Worm (Caenorhabditis elegans): ENCODE results near the gene mig-21.

mig-21 gene

DNA sequence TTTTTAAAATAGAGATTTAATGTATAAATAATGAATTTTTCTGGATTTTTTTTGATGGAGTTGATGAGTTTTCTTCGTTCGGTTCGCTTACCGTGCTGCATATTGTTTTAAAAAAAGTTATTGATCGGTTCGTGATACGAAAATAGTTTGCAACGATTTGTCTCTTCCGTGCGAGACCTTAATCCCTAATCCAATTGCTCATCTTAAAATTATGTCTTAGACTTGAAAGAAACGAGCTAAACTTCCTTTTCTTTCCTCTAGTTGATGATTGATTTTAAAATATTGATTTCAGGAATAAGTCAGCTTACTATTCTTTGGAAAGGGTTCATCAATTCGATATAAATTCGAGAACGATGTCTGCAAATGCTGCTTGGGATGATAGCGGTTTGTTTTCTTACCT is 30.2 kb upstream of the mig-21 start, which contains the start of gene C28H8.3:
TSS of gene C28H8.3 (plus strand) at position 293 of the 400 bp plus-strand sequence.
- no peak for TF ChIP-seq elt-4 (tag; optimal IDR thresholded peaks at IDR 0.05)
- TF ChIP-seq C38D4.7 (GFP tag; optimal IDR thresholded peaks at IDR 0.05), result no peak
- no peak for TF ChIP-seq elt-2 (tag; optimal IDR thresholded peaks at IDR 0.05)
- no peak for TF ChIP-seq pha-2 (tag; optimal IDR thresholded peaks at IDR 0.05)
- TF ChIP-seq che-1 (tag; optimal IDR thresholded peaks at IDR 0.05), result no peak
- TF ChIP-seq nhr-232 (tag; optimal IDR thresholded peaks at IDR 0.05), result no peak
- no peak for TF ChIP-seq fax-1 (tag; optimal IDR thresholded peaks at IDR 0.05)

DNA sequence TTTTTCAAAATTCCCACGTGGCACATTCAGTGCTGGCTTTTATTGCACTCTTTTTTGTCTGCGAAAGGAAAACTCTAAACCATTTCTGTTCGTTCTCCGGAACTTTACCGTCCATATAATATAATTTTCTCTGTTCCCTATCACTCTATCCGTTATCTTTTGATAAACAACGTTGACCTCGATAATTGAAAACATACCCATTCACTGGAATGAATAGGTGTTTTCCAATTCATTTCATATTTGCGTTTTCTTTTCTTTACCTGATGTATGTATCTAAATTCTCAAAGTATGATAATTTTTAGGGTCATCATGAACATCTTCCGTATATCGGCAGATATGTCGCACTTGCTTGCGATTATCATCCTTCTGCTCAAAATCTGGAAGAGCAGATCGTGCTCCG is 28.6 kb upstream of the mig-21 start, which contains the start of gene erd-2.2:
TSS of gene erd-2.2 (plus strand) at position 301 of the 400 bp plus-strand sequence.
- TF ChIP-seq C38D4.7 (GFP tag; optimal IDR thresholded peaks at IDR 0.05), result no peak
- no peak for TF ChIP-seq K02D7.2 (tag; optimal IDR thresholded peaks at IDR 0.05)

DNA sequence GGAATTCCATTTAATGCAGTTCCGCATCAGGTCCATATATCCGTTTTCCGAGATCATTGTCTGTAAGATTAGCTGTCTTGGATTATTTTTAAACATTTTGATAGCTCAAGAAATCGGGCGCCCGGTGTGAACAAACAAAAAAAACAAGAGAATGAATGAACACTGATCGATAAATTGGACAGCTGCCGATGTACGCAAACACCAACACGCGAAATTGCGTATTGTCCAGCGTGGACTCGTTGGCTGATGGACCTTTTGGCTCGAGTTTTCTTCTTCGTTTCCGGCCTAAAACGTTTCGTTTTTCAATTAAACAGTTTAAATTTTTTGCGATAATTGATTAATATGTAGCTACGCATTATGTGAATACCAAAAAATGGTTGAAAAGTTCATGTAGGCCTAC is 27.9 kb upstream of the mig-21 start, which contains the start of gene dpff-1:
TSS of gene dpff-1 (minus strand) at position 288 of the 400 bp plus-strand sequence.
- TF ChIP-seq ceh-34 (tag; optimal IDR thresholded peaks at IDR 0.05), result no peak
- peak; percentile 85 for TF ChIP-seq ceh-48 (tag; optimal IDR thresholded peaks at IDR 0.05)
- no peak for TF ChIP-seq ceh-14 (tag; optimal IDR thresholded peaks at IDR 0.05)
- no peak for TF ChIP-seq madf-2 (tag; optimal IDR thresholded peaks at IDR 0.05)
- no peak for TF ChIP-seq dmd-4 (tag; optimal IDR thresholded peaks at IDR 0.05; ENCODE audit: borderline replicate concordance)

DNA sequence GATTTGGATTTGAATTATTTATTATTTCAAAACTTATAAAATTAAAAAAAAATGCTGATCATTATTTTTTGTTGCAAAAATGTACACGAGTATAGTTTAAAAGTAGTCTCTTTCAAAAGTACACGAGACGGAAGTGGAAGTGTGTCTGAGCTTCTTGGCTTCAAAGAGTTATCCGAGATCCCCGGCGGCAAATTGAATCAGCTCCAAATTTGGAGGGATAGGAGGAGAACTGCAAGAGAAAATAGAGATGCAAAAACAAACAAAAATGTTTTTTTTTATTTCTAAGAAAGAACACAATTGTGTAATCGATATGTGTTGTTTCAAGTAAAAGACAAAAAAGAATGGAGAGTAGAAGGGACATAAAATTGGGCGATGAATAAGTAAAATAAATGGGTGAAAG is 24.4 kb upstream of the mig-21 start:
- no peak for TF ChIP-seq pha-4 (tag; optimal IDR thresholded peaks at IDR 0.05)
- TF ChIP-seq unc-42 (tag; optimal IDR thresholded peaks at IDR 0.05), result peak; percentile 80

DNA sequence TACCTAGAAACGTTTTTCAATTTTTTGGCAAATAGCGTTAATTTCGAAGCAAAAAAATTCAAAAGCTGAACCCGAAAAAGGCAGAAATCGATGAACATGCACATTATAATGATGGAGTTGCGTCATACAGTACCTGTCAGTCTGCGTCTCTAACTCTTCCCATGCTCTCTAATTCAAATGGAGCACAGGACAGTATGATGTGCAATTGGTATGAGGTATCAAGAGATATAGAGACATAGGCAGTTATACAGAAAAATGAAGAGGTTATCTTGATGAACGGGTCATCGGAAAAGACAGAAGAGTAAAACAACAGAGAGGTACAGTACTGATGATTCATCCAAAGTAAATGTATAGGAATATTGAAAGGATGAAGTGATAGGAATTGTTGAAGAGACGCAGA is 22.5 kb upstream of the mig-21 start:
- TF ChIP-seq nhr-11 (tag; optimal IDR thresholded peaks at IDR 0.05) (no peak), pat-9 (tag; optimal IDR thresholded peaks at IDR 0.05) (no peak), hlh-30 (tag; optimal IDR thresholded peaks at IDR 0.05; ENCODE audit: insufficient read depth) (peak; percentile 39), lin-11 (tag; optimal IDR thresholded peaks at IDR 0.05) (no peak), unc-55 (GFP tag; optimal IDR thresholded peaks at IDR 0.05) (peak; percentile 8)

DNA sequence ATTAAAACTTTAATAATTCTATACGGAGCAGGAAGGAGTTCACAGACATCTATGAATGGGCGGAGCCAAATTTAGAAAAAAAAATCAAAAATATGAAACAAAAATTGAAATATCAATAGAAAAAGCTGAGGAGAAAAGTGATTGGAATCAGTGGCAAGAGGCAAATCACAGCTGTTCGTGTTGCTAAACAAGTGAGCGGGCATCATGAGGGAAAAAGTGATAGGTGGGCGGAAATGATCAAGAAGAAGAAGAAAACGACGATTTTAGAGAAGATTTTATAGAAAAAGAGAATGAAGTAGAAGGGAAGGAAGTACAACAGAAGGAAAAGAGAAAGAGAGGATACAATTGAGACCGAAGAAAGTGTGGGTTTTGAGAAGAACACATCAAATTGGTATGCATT is 20.5 kb upstream of the mig-21 start:
- TF ChIP-seq che-1 (tag; optimal IDR thresholded peaks at IDR 0.05) (no peak), ahr-1 (tag; optimal IDR thresholded peaks at IDR 0.05) (no peak), elt-4 (tag; optimal IDR thresholded peaks at IDR 0.05) (no peak), ceh-22 (tag; optimal IDR thresholded peaks at IDR 0.05) (no peak), ceh-9 (tag; optimal IDR thresholded peaks at IDR 0.05) (no peak), ceh-18 (tag; optimal IDR thresholded peaks at IDR 0.05) (peak; percentile 27), pag-3 (tag; optimal IDR thresholded peaks at IDR 0.05; ENCODE audit: borderline replicate concordance) (no peak)

DNA sequence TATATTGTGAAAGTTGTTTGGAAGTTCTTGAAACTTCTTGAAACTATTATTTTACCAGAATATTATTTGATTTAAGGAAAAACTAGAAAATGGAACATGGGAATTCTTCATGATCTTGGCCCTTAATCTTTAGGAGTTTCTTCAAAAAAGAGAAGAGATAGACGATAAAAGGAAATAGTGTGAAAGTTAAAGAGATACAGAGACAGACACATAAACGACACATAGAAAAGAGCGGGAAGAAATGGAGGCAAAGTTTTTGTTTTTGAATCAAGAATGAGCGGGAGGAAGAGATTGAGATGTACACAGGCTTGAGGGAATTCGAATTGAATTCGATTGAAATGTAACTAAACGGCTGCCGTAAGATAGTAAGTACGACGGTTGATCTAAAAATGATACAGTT is 19.3 kb upstream of the mig-21 start:
- TF ChIP-seq elt-4 (tag; optimal IDR thresholded peaks at IDR 0.05), result no peak
- no peak for TF ChIP-seq pat-9 (tag; optimal IDR thresholded peaks at IDR 0.05)
- no peak for TF ChIP-seq ceh-24 (tag; optimal IDR thresholded peaks at IDR 0.05)
- TF ChIP-seq K02D7.2 (tag; optimal IDR thresholded peaks at IDR 0.05), result no peak
- no peak for TF ChIP-seq ceh-9 (tag; optimal IDR thresholded peaks at IDR 0.05)
- no peak for TF ChIP-seq ahr-1 (tag; optimal IDR thresholded peaks at IDR 0.05)
- TF ChIP-seq ttx-3 (tag; optimal IDR thresholded peaks at IDR 0.05), result no peak
- no peak for TF ChIP-seq ceh-2 (tag; optimal IDR thresholded peaks at IDR 0.05)
- TF ChIP-seq pag-3 (tag; optimal IDR thresholded peaks at IDR 0.05; ENCODE audit: borderline replicate concordance), result no peak
- no peak for TF ChIP-seq pha-4 (tag; optimal IDR thresholded peaks at IDR 0.05)
- no peak for TF ChIP-seq Y22D7AL.16 (tag; optimal IDR thresholded peaks at IDR 0.05)
- TF ChIP-seq C38D4.7 (GFP tag; optimal IDR thresholded peaks at IDR 0.05), result no peak
- no peak for TF ChIP-seq rnt-1 (tag; optimal IDR thresholded peaks at IDR 0.05)
- TF ChIP-seq ref-2 (tag; optimal IDR thresholded peaks at IDR 0.05), result no peak
- no peak for TF ChIP-seq ceh-30 (tag; optimal IDR thresholded peaks at IDR 0.05)
- no peak for TF ChIP-seq ets-4 (tag; optimal IDR thresholded peaks at IDR 0.05)
- no peak for TF ChIP-seq tbx-2 (tag; optimal IDR thresholded peaks at IDR 0.05)
- TF ChIP-seq K09A11.1 (tag; optimal IDR thresholded peaks at IDR 0.05; ENCODE audit: insufficient read depth), result no peak
- TF ChIP-seq pqm-1 (tag; optimal IDR thresholded peaks at IDR 0.05), result no peak
- no peak for TF ChIP-seq nhr-232 (tag; optimal IDR thresholded peaks at IDR 0.05)
